Worm (Caenorhabditis elegans) whole organism, midembryonic: Measurements from ENCODE around the gene F55C12.4.
"Not testable (repeated sequence)": the region's sequence is repeated elsewhere in the genome, so short reads cannot be mapped to it uniquely, and the experiment has no call there.

Experiments
- T22C8.4 ChIP-seq: fragments of 200-800 bp; sonication (Bioruptor generic); IDR thresholded peaks from 2 replicates; pipeline ENCODE4 v1.3.6; 2022; ENCODE audit warnings: missing genetic modification characterization, missing compliant biosample characterization
- cog-1 ChIP-seq: sonication (generic microtip); optimal IDR thresholded peaks from 2 replicates; lab custom pipeline; 2016; ENCODE audit warnings: missing genetic modification characterization, missing compliant biosample characterization
- flt-1 ChIP-seq: fragments of 200-800 bp; sonication (Bioruptor generic); IDR thresholded peaks from 2 replicates; pipeline ENCODE4 v1.3.6; 2022; ENCODE audit warnings: missing genetic modification characterization, missing compliant biosample characterization
- klf-2 ChIP-seq: fragments of 200-800 bp; sonication (Bioruptor generic); conservative IDR thresholded peaks from 2 replicates; pipeline ENCODE4 v1.3.6; 2022; ENCODE audit warnings: missing genetic modification reagents, missing genetic modification characterization, missing compliant biosample characterization
- med-1 ChIP-seq: sonication (generic microtip); optimal IDR thresholded peaks from 2 replicates; lab custom pipeline; 2017; ENCODE audit warnings: missing genetic modification characterization, mild to moderate bottlenecking, missing compliant biosample characterization, antibody characterized with exemption, missing genetic modification reagents; ENCODE audit not compliant: insufficient read depth
- ref-1 ChIP-seq: fragments of 200-800 bp; sonication (Bioruptor generic); conservative IDR thresholded peaks from 2 replicates; pipeline ENCODE4 v1.3.6; 2022; ENCODE audit warnings: missing genetic modification reagents, missing genetic modification characterization, missing compliant biosample characterization
- tab-1 ChIP-seq: fragments of 200-800 bp; sonication (Bioruptor generic); IDR thresholded peaks from 2 replicates; pipeline ENCODE4 v1.3.6; 2022; ENCODE audit warnings: missing genetic modification characterization, missing compliant biosample characterization
- ztf-23 ChIP-seq: fragments of 200-800 bp; sonication (Bioruptor generic); IDR thresholded peaks from 2 replicates; pipeline ENCODE4 v1.3.6; 2022; ENCODE audit warnings: missing genetic modification reagents, missing genetic modification characterization, missing compliant biosample characterization
- ztf-29 ChIP-seq: fragments of 200-800 bp; sonication (Bioruptor generic); IDR thresholded peaks from 2 replicates; pipeline ENCODE4 v1.3.6; 2022; ENCODE audit warnings: missing genetic modification reagents, missing genetic modification characterization, missing compliant biosample characterization

Gene F55C12.4

ce11 chrII:5829940-5830424 lies 28.2 kb downstream of the F55C12.4 start, which contains the start of gene col-74:
Gene col-74, plus strand, starts transcription at chrII:5830374.
- TF ChIP-seq tab-1 (GFP tag; lab: Robert Waterston, UW) (no peak), ref-1 (no peak), ztf-23 (GFP tag; lab: Robert Waterston, UW) (no peak), T22C8.4 (GFP tag; lab: Robert Waterston, UW) (no peak), cog-1 (tag; lab: Kevin White, UChicago) (no peak), flt-1 (GFP tag; lab: Robert Waterston, UW) (no peak), med-1 (GFP tag; lab: Kevin White, UChicago) (no peak), klf-2 (GFP tag; lab: Robert Waterston, UW) (no peak), ztf-29 (no peak)

- TF ChIP-seq tab-1 (GFP tag; lab: Robert Waterston, UW) (no peak), med-1 (GFP tag; lab: Kevin White, UChicago) (no peak), cog-1 (tag; lab: Kevin White, UChicago) (no peak), klf-2 (GFP tag; lab: Robert Waterston, UW) (no peak), ztf-29 (no peak), ref-1 (no peak), T22C8.4 (GFP tag; lab: Robert Waterston, UW) (no peak), flt-1 (GFP tag; lab: Robert Waterston, UW) (no peak), ztf-23 (GFP tag; lab: Robert Waterston, UW) (no peak)
Observed at ce11 chrII:5828486-5828885, 29.7 kb downstream of the F55C12.4 start, which contains the start of gene ZK1248.11. Gene ZK1248.11, minus strand, starts transcription at chrII:5828586.

- TF ChIP-seq ztf-29: no peak
- TF ChIP-seq tab-1 (GFP tag; lab: Robert Waterston, UW): no peak
- no peak for TF ChIP-seq ref-1
- TF ChIP-seq ztf-23 (GFP tag; lab: Robert Waterston, UW): no peak
- TF ChIP-seq cog-1 (tag; lab: Kevin White, UChicago): no peak
- TF ChIP-seq T22C8.4 (GFP tag; lab: Robert Waterston, UW): no peak
- TF ChIP-seq klf-2 (GFP tag; lab: Robert Waterston, UW): no peak
- no peak for TF ChIP-seq med-1 (GFP tag; lab: Kevin White, UChicago)
- TF ChIP-seq flt-1 (GFP tag; lab: Robert Waterston, UW): no peak
Observed at ce11 chrII:5827364-5827763, 30.9 kb downstream of the F55C12.4 start, which contains the start of gene tbc-2. Gene tbc-2, minus strand, starts transcription at chrII:5827443.

- TF ChIP-seq tab-1 (GFP tag; lab: Robert Waterston, UW) (no peak), flt-1 (GFP tag; lab: Robert Waterston, UW) (no peak), ztf-23 (GFP tag; lab: Robert Waterston, UW) (no peak), ref-1 (no peak), cog-1 (tag; lab: Kevin White, UChicago) (no peak), T22C8.4 (GFP tag; lab: Robert Waterston, UW) (no peak), ztf-29 (no peak), med-1 (GFP tag; lab: Kevin White, UChicago) (no peak), klf-2 (GFP tag; lab: Robert Waterston, UW) (no peak)
Observed at ce11 chrII:5820282-5820762, 37.9 kb downstream of the F55C12.4 start, which contains the start of gene ehs-1. Gene ehs-1, plus strand, starts transcription at chrII:5820712.

ce11 chrII:5819655-5820054 lies 38.6 kb downstream of the F55C12.4 start:
- TF ChIP-seq med-1 (GFP tag; lab: Kevin White, UChicago): no peak
- TF ChIP-seq flt-1 (GFP tag; lab: Robert Waterston, UW): peak; percentile 52; the same call in 1 of the 2 replicates
- 0 out of 2 replicates have a peak, but pooled peaks have one; percentile 48 for TF ChIP-seq ztf-23 (GFP tag; lab: Robert Waterston, UW)

- TF ChIP-seq flt-1 (GFP tag; lab: Robert Waterston, UW) (no peak), ref-1 (no peak), ztf-29 (no peak), klf-2 (GFP tag; lab: Robert Waterston, UW) (no peak), ztf-23 (GFP tag; lab: Robert Waterston, UW) (no peak), T22C8.4 (GFP tag; lab: Robert Waterston, UW) (no peak), tab-1 (GFP tag; lab: Robert Waterston, UW) (no peak), med-1 (GFP tag; lab: Kevin White, UChicago) (no peak), cog-1 (tag; lab: Kevin White, UChicago) (no peak)
Observed at ce11 chrII:5818298-5818697, 39.9 kb downstream of the F55C12.4 start, which contains the start of gene ZK1248.4. Gene ZK1248.4, plus strand, starts transcription at chrII:5818598.

- no peak for TF ChIP-seq tab-1 (GFP tag; lab: Robert Waterston, UW)
- TF ChIP-seq T22C8.4 (GFP tag; lab: Robert Waterston, UW): no peak
- no peak for TF ChIP-seq cog-1 (tag; lab: Kevin White, UChicago)
- TF ChIP-seq ztf-23 (GFP tag; lab: Robert Waterston, UW): no peak
- no peak for TF ChIP-seq klf-2 (GFP tag; lab: Robert Waterston, UW)
- no peak for TF ChIP-seq flt-1 (GFP tag; lab: Robert Waterston, UW)
Observed at ce11 chrII:5816346-5816745, 41.9 kb downstream of the F55C12.4 start, which contains the start of gene ZK1248.20. Gene ZK1248.20, plus strand, starts transcription at chrII:5816646.

- TF ChIP-seq cog-1 (tag; lab: Kevin White, UChicago); ref-1; tab-1 (GFP tag; lab: Robert Waterston, UW): not testable (repeated sequence)
Observed at ce11 chrII:5815382-5815781, 42.8 kb downstream of the F55C12.4 start, which contains the start of gene wago-5. Gene wago-5, minus strand, starts transcription at chrII:5815482.

- TF ChIP-seq ztf-23 (GFP tag; lab: Robert Waterston, UW) (no peak), ref-1 (no peak), cog-1 (tag; lab: Kevin White, UChicago) (no peak), ztf-29 (no peak), flt-1 (GFP tag; lab: Robert Waterston, UW) (no peak), T22C8.4 (GFP tag; lab: Robert Waterston, UW) (no peak), med-1 (GFP tag; lab: Kevin White, UChicago) (no peak), klf-2 (GFP tag; lab: Robert Waterston, UW) (no peak), tab-1 (GFP tag; lab: Robert Waterston, UW) (no peak)
Observed at ce11 chrII:5810230-5810629, 48.0 kb downstream of the F55C12.4 start, which contains the start of the genes msp-64 and ZK1248.5. Gene msp-64, minus strand, starts transcription at chrII:5810330. Gene ZK1248.5, plus strand, starts transcription at chrII:5810514.
